Worm (Caenorhabditis elegans) whole organism, early embryonic: ENCODE results near the gene F29A7.8.

Source experiments
- B0310.2 ChIP-seq: sonication (generic microtip); optimal IDR thresholded peaks from 2 replicates; lab custom pipeline; 2016; ENCODE audit warnings: mild to moderate bottlenecking, missing genetic modification characterization, missing compliant biosample characterization
- F13C5.2 ChIP-seq: sonication (generic microtip); optimal IDR thresholded peaks from 2 replicates; lab custom pipeline; 2017; ENCODE audit warnings: mild to moderate bottlenecking, missing genetic modification characterization, inconsistent platforms, missing compliant biosample characterization
- aly-1 ChIP-seq: sonication (generic microtip); optimal IDR thresholded peaks from 2 replicates; lab custom pipeline; 2016; ENCODE audit warnings: missing genetic modification characterization, missing compliant biosample characterization
- ama-1 ChIP-seq: fragments of 150-350 bp; optimal IDR thresholded peaks from 2 replicates; lab custom pipeline; 2014
- ceh-13 ChIP-seq: fragments of 200-800 bp; sonication (Bioruptor generic); optimal IDR thresholded peaks from 2 replicates; lab custom pipeline; 2018; ENCODE audit warnings: mild to moderate bottlenecking, missing genetic modification characterization, missing compliant biosample characterization
- ceh-36 ChIP-seq: sonication (generic microtip); optimal IDR thresholded peaks from 2 replicates; lab custom pipeline; 2016; ENCODE audit warnings: missing genetic modification characterization, inconsistent platforms, missing compliant biosample characterization
- ets-7 ChIP-seq: sonication (generic microtip); optimal IDR thresholded peaks from 2 replicates; lab custom pipeline; 2016; ENCODE audit warnings: missing genotype, missing genetic modification characterization, missing compliant biosample characterization
- flt-1 ChIP-seq: fragments of 200-800 bp; sonication (Bioruptor generic); IDR thresholded peaks from 2 replicates; pipeline ENCODE4 v1.3.6; 2022; ENCODE audit warnings: missing genetic modification characterization, missing compliant biosample characterization
- hmbx-1 ChIP-seq: sonication (generic microtip); optimal IDR thresholded peaks from 2 replicates; lab custom pipeline; 2016; ENCODE audit warnings: mild to moderate bottlenecking, missing genetic modification characterization, missing compliant biosample characterization
- hmg-4 ChIP-seq: fragments of 200-800 bp; sonication (Bioruptor generic); optimal IDR thresholded peaks from 2 replicates; lab custom pipeline; 2018; ENCODE audit warnings: mild to moderate bottlenecking, missing genetic modification characterization, missing compliant biosample characterization
- hnd-1 ChIP-seq: sonication (generic microtip); optimal IDR thresholded peaks from 2 replicates; lab custom pipeline; 2016; ENCODE audit warnings: missing genetic modification characterization, missing compliant biosample characterization
- pes-1 ChIP-seq: fragments of 200-800 bp; sonication (Bioruptor generic); IDR thresholded peaks from 2 replicates; pipeline ENCODE4 v1.3.6; 2022; ENCODE audit warnings: missing genetic modification reagents, missing genetic modification characterization, missing compliant biosample characterization
- scrt-1 ChIP-seq: fragments of 200-800 bp; sonication (Bioruptor generic); IDR thresholded peaks from 2 replicates; pipeline ENCODE4 v1.3.6; 2022; ENCODE audit warnings: missing genetic modification characterization, missing compliant biosample characterization
- sea-1 ChIP-seq: fragments of 200-800 bp; sonication (Bioruptor generic); conservative IDR thresholded peaks from 2 replicates; pipeline ENCODE4 v1.3.6; 2022; ENCODE audit warnings: missing genetic modification characterization, missing compliant biosample characterization
- tbx-11 ChIP-seq: fragments of 200-800 bp; sonication (Bioruptor generic); IDR thresholded peaks from 2 replicates; pipeline ENCODE4 v1.3.6; 2022; ENCODE audit warnings: missing genetic modification characterization, missing compliant biosample characterization
- tbx-37 ChIP-seq: fragments of 200-800 bp; sonication (Bioruptor generic); conservative IDR thresholded peaks from 2 replicates; pipeline ENCODE4 v1.3.6; 2022; ENCODE audit warnings: missing genetic modification reagents, missing genetic modification characterization, missing compliant biosample characterization
- tra-4 ChIP-seq: sonication (generic microtip); optimal IDR thresholded peaks from 2 replicates; lab custom pipeline; 2017; ENCODE audit warnings: missing genetic modification characterization, missing compliant biosample characterization

Gene F29A7.8

ce11 chrII:2797951-2798350, 40.1 kb upstream of the F29A7.8 start:
- TF ChIP-seq ets-7 (tag; lab: Kevin White, UChicago) (no peak), B0310.2 (no peak), F13C5.2 (tag; lab: Kevin White, UChicago) (no peak)

- TF ChIP-seq pes-1 (GFP tag; lab: Robert Waterston, UW) (no peak), sea-1 (GFP tag; lab: Robert Waterston, UW) (no peak), tra-4 (no peak), aly-1 (no peak), flt-1 (no peak), hnd-1 (tag; lab: Kevin White, UChicago) (no peak), ama-1 (no peak), tbx-37 (GFP tag; lab: Robert Waterston, UW) (no peak), ets-7 (tag; lab: Kevin White, UChicago) (no peak), hmg-4 (no peak), scrt-1 (GFP tag; lab: Robert Waterston, UW) (no peak), tbx-11 (GFP tag; lab: Robert Waterston, UW) (no peak), ceh-36 (no peak)
Observed at ce11 chrII:2796431-2796830, 38.6 kb upstream of the F29A7.8 start.

- TF ChIP-seq scrt-1 (GFP tag; lab: Robert Waterston, UW) (no peak), hmbx-1 (tag; lab: Kevin White, UChicago) (no peak), ama-1 (no peak), F13C5.2 (tag; lab: Kevin White, UChicago) (no peak), hnd-1 (tag; lab: Kevin White, UChicago) (no peak), ets-7 (tag; lab: Kevin White, UChicago) (no peak), hmg-4 (no peak), flt-1 (no peak), tbx-11 (GFP tag; lab: Robert Waterston, UW) (no peak), ceh-36 (no peak), tbx-37 (GFP tag; lab: Robert Waterston, UW) (no peak), B0310.2 (no peak), ceh-13 (no peak), pes-1 (GFP tag; lab: Robert Waterston, UW) (no peak), aly-1 (no peak), tra-4 (no peak)
Observed at ce11 chrII:2795413-2795812, 37.6 kb upstream of the F29A7.8 start.

ce11 chrII:2791693-2792092, 33.8 kb upstream of the F29A7.8 start:
- TF ChIP-seq aly-1 (no peak), hmg-4 (no peak), F13C5.2 (tag; lab: Kevin White, UChicago) (no peak), hnd-1 (tag; lab: Kevin White, UChicago) (no peak), ama-1 (no peak), tbx-37 (GFP tag; lab: Robert Waterston, UW) (no peak), B0310.2 (no peak), tbx-11 (GFP tag; lab: Robert Waterston, UW) (no peak), ceh-36 (no peak), sea-1 (GFP tag; lab: Robert Waterston, UW) (no peak), hmbx-1 (tag; lab: Kevin White, UChicago) (no peak), ets-7 (tag; lab: Kevin White, UChicago) (no peak), tra-4 (no peak), scrt-1 (GFP tag; lab: Robert Waterston, UW) (no peak), pes-1 (GFP tag; lab: Robert Waterston, UW) (no peak), flt-1 (no peak), ceh-13 (no peak)

ce11 chrII:2787849-2788248, 30.0 kb upstream of the F29A7.8 start:
- no peak for TF ChIP-seq ama-1
- TF ChIP-seq sea-1 (GFP tag; lab: Robert Waterston, UW): no peak
- TF ChIP-seq F13C5.2 (tag; lab: Kevin White, UChicago): no peak
- TF ChIP-seq hnd-1 (tag; lab: Kevin White, UChicago): no peak
- no peak for TF ChIP-seq tbx-37 (GFP tag; lab: Robert Waterston, UW)
- TF ChIP-seq tbx-11 (GFP tag; lab: Robert Waterston, UW): no peak
- no peak for TF ChIP-seq hmbx-1 (tag; lab: Kevin White, UChicago)
- no peak for TF ChIP-seq ceh-13

ce11 chrII:2787031-2787512, 29.2 kb upstream of the F29A7.8 start, which contains the start of the genes F08D12.12 and srpa-72:
F08D12.12 (minus strand) TSS chrII:2787081.
srpa-72 (plus strand) TSS chrII:2787481.
- TF ChIP-seq hmg-4 (no peak), F13C5.2 (tag; lab: Kevin White, UChicago) (peak; percentile 46)

ce11 chrII:2785787-2786186, 27.9 kb upstream of the F29A7.8 start:
- TF ChIP-seq scrt-1 (GFP tag; lab: Robert Waterston, UW): no peak
- no peak for TF ChIP-seq ama-1
- TF ChIP-seq ceh-36: no peak
- TF ChIP-seq F13C5.2 (tag; lab: Kevin White, UChicago): no peak
- no peak for TF ChIP-seq hmg-4
- no peak for TF ChIP-seq tra-4
- no peak for TF ChIP-seq aly-1
- TF ChIP-seq pes-1 (GFP tag; lab: Robert Waterston, UW): no peak
- TF ChIP-seq tbx-37 (GFP tag; lab: Robert Waterston, UW): no peak
- no peak for TF ChIP-seq ceh-13
- TF ChIP-seq flt-1: no peak
- no peak for TF ChIP-seq hnd-1 (tag; lab: Kevin White, UChicago)
- TF ChIP-seq B0310.2: no peak
- no peak for TF ChIP-seq ets-7 (tag; lab: Kevin White, UChicago)
- no peak for TF ChIP-seq sea-1 (GFP tag; lab: Robert Waterston, UW)
- no peak for TF ChIP-seq tbx-11 (GFP tag; lab: Robert Waterston, UW)
- no peak for TF ChIP-seq hmbx-1 (tag; lab: Kevin White, UChicago)

- no peak for TF ChIP-seq flt-1
- no peak for TF ChIP-seq scrt-1 (GFP tag; lab: Robert Waterston, UW)
- TF ChIP-seq ceh-36: no peak
- no peak for TF ChIP-seq ets-7 (tag; lab: Kevin White, UChicago)
- TF ChIP-seq sea-1 (GFP tag; lab: Robert Waterston, UW): no peak
- no peak for TF ChIP-seq B0310.2
- TF ChIP-seq pes-1 (GFP tag; lab: Robert Waterston, UW): no peak
Observed at ce11 chrII:2783380-2783779, 25.5 kb upstream of the F29A7.8 start.
